Fruit fly (Drosophila melanogaster) ovary, adult (tissue): ENCODE data around the gene CG16972.
"Not testable (repeated sequence)": the region's sequence is repeated elsewhere in the genome, so short reads cannot be mapped to it uniquely, and the experiment has no call there.

Experiments used
- CG17801 ChIP-seq: fragments of 200-800 bp; optimal IDR thresholded peaks from 2 replicates; lab custom pipeline; 2019; ENCODE audit warnings: missing biosample characterization, mild to moderate bottlenecking, missing genetic modification characterization, moderate library complexity; ENCODE audit not compliant: partially characterized antibody

Gene CG16972

dm6 chr2L:13215640-13216129 is 12.6 kb upstream of the CG16972 start:
- TF ChIP-seq CG17801 (GFP tag; lab: Kevin White, UChicago), result peak; percentile 25

- TF ChIP-seq CG17801 (GFP tag; lab: Kevin White, UChicago), result no peak
Observed at dm6 chr2L:13215010-13215409, 11.9 kb upstream of the CG16972 start, which contains the start of gene kek4. kek4 (minus strand) TSS chr2L:13215350.

dm6 chr2L:13211764-13212265 is 8.7 kb upstream of the CG16972 start, which contains the start of gene CG15482:
CG15482 (minus strand) TSS chr2L:13211814.
- not testable (repeated sequence) for TF ChIP-seq CG17801 (GFP tag; lab: Kevin White, UChicago)

dm6 chr2L:13206857-13207463 is 3.9 kb upstream of the CG16972 start:
- peak; percentile 41 for TF ChIP-seq CG17801 (GFP tag; lab: Kevin White, UChicago)

dm6 chr2L:13206077-13206668 is 3.1 kb upstream of the CG16972 start:
- peak; percentile 26 for TF ChIP-seq CG17801 (GFP tag; lab: Kevin White, UChicago)

- TF ChIP-seq CG17801 (GFP tag; lab: Kevin White, UChicago), result peak; percentile 6
Observed at dm6 chr2L:13205256-13205655, 2.2 kb upstream of the CG16972 start.

dm6 chr2L:13204151-13204550 is 1.1 kb upstream of the CG16972 start:
- TF ChIP-seq CG17801 (GFP tag; lab: Kevin White, UChicago), result no peak

- TF ChIP-seq CG17801 (GFP tag; lab: Kevin White, UChicago), result peak; percentile 21
Observed at dm6 chr2L:13203437-13204137, 492 bp upstream of the CG16972 start, which contains the start of gene Pect. Pect (plus strand) TSS chr2L:13203762.

dm6 chr2L:13195822-13196221 is 7.3 kb downstream of the CG16972 start:
- TF ChIP-seq CG17801 (GFP tag; lab: Kevin White, UChicago), result no peak

dm6 chr2L:13191894-13192293 is 11.2 kb downstream of the CG16972 start, which contains the start of the genes CG16974 and Edem2:
CG16974 (minus strand) TSS chr2L:13191979.
Edem2 (plus strand) TSS chr2L:13192201.
- peak; percentile 78 for TF ChIP-seq CG17801 (GFP tag; lab: Kevin White, UChicago)

- TF ChIP-seq CG17801 (GFP tag; lab: Kevin White, UChicago), result no peak
Observed at dm6 chr2L:13191052-13191678, 11.9 kb downstream of the CG16972 start.

dm6 chr2L:13190534-13190933 is 12.6 kb downstream of the CG16972 start:
- peak; percentile 23 for TF ChIP-seq CG17801 (GFP tag; lab: Kevin White, UChicago)

- no peak for TF ChIP-seq CG17801 (GFP tag; lab: Kevin White, UChicago)
Observed at dm6 chr2L:13183150-13183549, 19.9 kb downstream of the CG16972 start, which contains the start of gene Rsph1. Rsph1 (plus strand) TSS chr2L:13183450.

dm6 chr2L:13182415-13182814 is 20.7 kb downstream of the CG16972 start, which contains the start of gene Mgat3:
Mgat3 (minus strand) TSS chr2L:13182596.
- no peak for TF ChIP-seq CG17801 (GFP tag; lab: Kevin White, UChicago)
